Worm (Caenorhabditis elegans) whole organism, young adult: ENCODE results near the gene Y45F10C.1.
"Not testable (repeated sequence)": the region's sequence is repeated elsewhere in the genome, so short reads cannot be mapped to it uniquely, and the experiment has no call there.

ENCODE experiments used
- D2030.7 ChIP-seq: fragments of 200-800 bp; sonication (Bioruptor generic); IDR thresholded peaks from 2 replicates; pipeline ENCODE4 v1.3.6; 2022; ENCODE audit warnings: missing genetic modification reagents, missing genetic modification characterization, missing compliant biosample characterization
- F37B4.10 ChIP-seq: fragments of 200-800 bp; sonication (Bioruptor generic); IDR thresholded peaks from 2 replicates; pipeline ENCODE4 v1.3.6; 2022; ENCODE audit warnings: missing genetic modification characterization, missing compliant biosample characterization
- F52B5.7 ChIP-seq: sonication (generic microtip); optimal IDR thresholded peaks from 2 replicates; lab custom pipeline; 2016; ENCODE audit warnings: mild to moderate bottlenecking, missing genetic modification characterization, missing compliant biosample characterization
- F55B11.4 ChIP-seq: sonication (generic microtip); optimal IDR thresholded peaks from 2 replicates; lab custom pipeline; 2016; ENCODE audit warnings: missing compliant biosample characterization, missing genetic modification characterization, borderline replicate concordance; ENCODE audit not compliant: insufficient read depth
- T26A5.8 ChIP-seq: sonication (generic microtip); optimal IDR thresholded peaks from 2 replicates; lab custom pipeline; 2016; ENCODE audit warnings: missing genetic modification characterization, missing compliant biosample characterization
- akir-1 ChIP-seq: fragments of 200-800 bp; sonication (Bioruptor generic); optimal IDR thresholded peaks from 2 replicates; lab custom pipeline; 2018; ENCODE audit warnings: mild to moderate bottlenecking, missing genetic modification characterization, moderate library complexity, missing compliant biosample characterization
- attf-3 ChIP-seq: fragments of 200-800 bp; sonication (Bioruptor generic); conservative IDR thresholded peaks from 2 replicates; pipeline ENCODE4 v1.3.6; 2022; ENCODE audit warnings: missing genetic modification reagents, missing genetic modification characterization, missing compliant biosample characterization
- bed-1 ChIP-seq: fragments of 200-800 bp; sonication (Bioruptor generic); IDR thresholded peaks from 2 replicates; pipeline ENCODE4 v1.3.6; 2022; ENCODE audit warnings: missing genetic modification reagents, missing genetic modification characterization, missing compliant biosample characterization
- cebp-1 ChIP-seq, 2 experiments: fragments of 200-800 bp in 1 of 2; sonication (Bioruptor generic) in 1 of 2; sonication (generic microtip) in 1 of 2; IDR thresholded peaks in 1 of 2; optimal IDR thresholded peaks in 1 of 2; 2 replicates each; pipeline versions ENCODE4 v1.3.6 to Lab custom; 2017 to 2022; ENCODE audit warnings: missing compliant biosample characterization in 2 of 2, missing genetic modification characterization in 2 of 2, mild to moderate bottlenecking in 1 of 2, missing genetic modification reagents in 1 of 2, moderate library complexity in 1 of 2
- cebp-2 ChIP-seq: fragments of 200-800 bp; sonication (Bioruptor generic); IDR thresholded peaks from 2 replicates; pipeline ENCODE4 v1.3.6; 2022; ENCODE audit warnings: missing genetic modification characterization, missing compliant biosample characterization
- ceh-91 ChIP-seq: fragments of 200-800 bp; sonication (Bioruptor generic); IDR thresholded peaks from 2 replicates; pipeline ENCODE4 v1.3.6; 2022; ENCODE audit warnings: missing genetic modification reagents, missing genetic modification characterization, missing compliant biosample characterization
- die-1 ChIP-seq: sonication (generic microtip); optimal IDR thresholded peaks from 2 replicates; lab custom pipeline; 2016; ENCODE audit warnings: missing genotype, mild to moderate bottlenecking, missing genetic modification characterization, missing compliant biosample characterization
- dpl-1 ChIP-seq: fragments of 150-350 bp; optimal IDR thresholded peaks from 2 replicates; lab custom pipeline; 2014; ENCODE audit warnings: missing biosample characterization, missing genetic modification reagents, missing genetic modification characterization
- hlh-12 ChIP-seq: sonication (generic microtip); optimal IDR thresholded peaks from 2 replicates; lab custom pipeline; 2016; ENCODE audit warnings: missing genetic modification characterization, missing compliant biosample characterization
- hmg-1.2 ChIP-seq: fragments of 200-800 bp; sonication (Bioruptor generic); IDR thresholded peaks from 2 replicates; pipeline ENCODE4 v1.3.6; 2022; ENCODE audit warnings: missing genetic modification reagents, missing genetic modification characterization, missing compliant biosample characterization
- lag-1 ChIP-seq: fragments of 200-800 bp; sonication (Bioruptor generic); IDR thresholded peaks from 2 replicates; pipeline ENCODE4 v1.3.6; 2022; ENCODE audit warnings: missing genetic modification reagents, missing genetic modification characterization, missing compliant biosample characterization
- lin-35 ChIP-seq, 3 experiments: fragments of 150-350 bp in 2 of 3; sonication (generic microtip) in 1 of 3; optimal IDR thresholded peaks; 2 replicates each; lab custom pipeline; 2014 to 2018; ENCODE audit warnings: missing biosample characterization in 3 of 3, missing genetic modification characterization in 3 of 3, missing genetic modification reagents in 3 of 3
- lin-40 ChIP-seq: sonication (generic microtip); optimal IDR thresholded peaks from 2 replicates; lab custom pipeline; 2016; ENCODE audit warnings: missing genetic modification characterization, mild to moderate bottlenecking, missing compliant biosample characterization, missing genotype, missing genetic modification reagents
- lir-1 ChIP-seq: fragments of 200-800 bp; sonication (Bioruptor generic); conservative IDR thresholded peaks from 2 replicates; pipeline ENCODE4 v1.3.6; 2022; ENCODE audit warnings: missing genetic modification reagents, missing genetic modification characterization, missing compliant biosample characterization
- lsl-1 ChIP-seq: fragments of 200-800 bp; sonication (Bioruptor generic); optimal IDR thresholded peaks from 2 replicates; lab custom pipeline; 2018; ENCODE audit warnings: mild to moderate bottlenecking, missing genetic modification characterization, moderate library complexity, missing compliant biosample characterization
- madf-8 ChIP-seq: fragments of 200-800 bp; sonication (Bioruptor generic); conservative IDR thresholded peaks from 2 replicates; pipeline ENCODE4 v1.3.6; 2022; ENCODE audit warnings: missing genetic modification reagents, missing genetic modification characterization, missing compliant biosample characterization
- nfya-2 ChIP-seq: fragments of 200-800 bp; sonication (Bioruptor generic); IDR thresholded peaks from 2 replicates; pipeline ENCODE4 v1.3.6; 2022; ENCODE audit warnings: missing genetic modification reagents, missing genetic modification characterization, missing compliant biosample characterization
- nfyb-1 ChIP-seq: fragments of 200-800 bp; sonication (Bioruptor generic); IDR thresholded peaks from 2 replicates; pipeline ENCODE4 v1.3.6; 2022; ENCODE audit warnings: missing genetic modification reagents, missing genetic modification characterization, missing compliant biosample characterization
- nhr-120 ChIP-seq: fragments of 200-800 bp; sonication (Bioruptor generic); IDR thresholded peaks from 2 replicates; pipeline ENCODE4 v1.3.6; 2022; ENCODE audit warnings: missing genetic modification characterization, missing compliant biosample characterization
- rcor-1 ChIP-seq: fragments of 200-800 bp; sonication (Bioruptor generic); IDR thresholded peaks from 2 replicates; pipeline ENCODE4 v1.3.6; 2022; ENCODE audit warnings: missing genetic modification reagents, missing genetic modification characterization, missing compliant biosample characterization
- repo-1 ChIP-seq: sonication (generic microtip); optimal IDR thresholded peaks from 2 replicates; lab custom pipeline; 2017; ENCODE audit warnings: mild to moderate bottlenecking, missing genetic modification characterization, missing compliant biosample characterization
- rpc-1 ChIP-seq, 2 experiments: fragments of 150-350 bp in 1 of 2; sonication (generic microtip) in 1 of 2; optimal IDR thresholded peaks; 2 replicates each; lab custom pipeline; 2014 to 2018; ENCODE audit warnings: missing biosample characterization in 1 of 2, missing genetic modification characterization in 1 of 2, missing genetic modification reagents in 1 of 2, missing genotype in 1 of 2
- snpc-1.3 ChIP-seq: sonication (generic microtip); optimal IDR thresholded peaks from 2 replicates; lab custom pipeline; 2017; ENCODE audit warnings: missing genetic modification characterization, mild to moderate bottlenecking, missing compliant biosample characterization, antibody characterized with exemption, moderate library complexity, missing genotype, missing genetic modification reagents; ENCODE audit not compliant: insufficient read depth
- somi-1 ChIP-seq: fragments of 200-800 bp; sonication (Bioruptor generic); optimal IDR thresholded peaks from 2 replicates; lab custom pipeline; 2018; ENCODE audit warnings: mild to moderate bottlenecking, missing genetic modification characterization, missing compliant biosample characterization
- ztf-25 ChIP-seq: fragments of 200-800 bp; sonication (Bioruptor generic); IDR thresholded peaks from 2 replicates; pipeline ENCODE4 v1.3.6; 2022; ENCODE audit warnings: missing genetic modification reagents, missing genetic modification characterization, missing compliant biosample characterization
- ztf-26 ChIP-seq: sonication (generic microtip); optimal IDR thresholded peaks from 2 replicates; lab custom pipeline; 2017; ENCODE audit warnings: missing genetic modification characterization, missing compliant biosample characterization
- ztf-3 ChIP-seq: fragments of 200-800 bp; sonication (Bioruptor generic); optimal IDR thresholded peaks from 2 replicates; lab custom pipeline; 2018; ENCODE audit warnings: mild to moderate bottlenecking, missing genetic modification characterization, missing compliant biosample characterization

The Y45F10C.1 gene

ce11 chrIV:13652023-13652422 lies 7.3 kb downstream of the Y45F10C.1 start, which contains the start of gene Y45F10C.6:
TSS of gene Y45F10C.6 (plus strand) at chrIV:13652323.
- TF ChIP-seq ztf-3 (GFP tag; lab: Kevin White, UChicago); F37B4.10 (GFP tag; lab: Robert Waterston, UW); nfyb-1 (GFP tag; lab: Robert Waterston, UW): not testable (repeated sequence)

DNA sequence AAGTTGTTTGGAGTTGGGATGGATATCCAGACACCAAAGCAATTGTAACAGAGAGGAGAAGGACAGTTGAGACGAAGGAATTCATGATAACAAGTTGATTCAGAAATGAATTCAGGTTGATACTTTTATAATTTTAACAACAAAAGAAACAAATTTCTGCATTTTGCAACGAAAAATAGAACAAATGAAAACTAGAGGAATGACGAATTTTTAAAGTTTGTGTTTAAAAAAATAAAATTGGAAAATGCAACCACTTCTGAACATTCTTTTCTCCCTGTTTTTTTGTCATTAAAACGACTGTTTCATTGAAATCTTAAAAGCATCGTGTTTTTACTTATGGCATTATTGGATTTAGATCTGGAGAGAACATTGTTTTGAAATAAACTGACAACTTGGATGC lies 7.9 kb downstream of the Y45F10C.1 start, which contains the start of gene C08F11.12:
Gene C08F11.12, minus strand, starts transcription at position 101 of the 400 bp plus-strand sequence.
- TF ChIP-seq die-1 (tag; lab: Kevin White, UChicago); lin-40; nfya-2 (GFP tag; lab: Robert Waterston, UW): not testable (repeated sequence)

DNA sequence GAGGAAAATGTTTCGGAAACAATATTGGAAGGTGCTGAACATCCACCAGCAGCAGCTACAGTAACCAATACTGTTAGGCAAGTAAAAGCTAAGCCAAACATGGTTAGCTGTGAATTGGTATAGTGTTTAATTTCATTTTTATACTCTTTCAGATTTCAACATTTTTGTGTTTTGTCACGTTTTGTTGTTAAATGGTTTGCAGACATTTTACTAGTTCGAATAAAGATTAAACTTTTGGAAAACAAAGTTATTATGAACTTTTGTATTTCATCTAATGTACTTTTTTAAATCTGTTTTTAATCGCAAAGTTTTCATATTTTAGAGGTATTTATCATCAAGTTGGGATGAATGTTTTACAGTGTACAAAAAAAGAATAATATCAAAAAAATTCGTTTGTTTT lies 9.1 kb downstream of the Y45F10C.1 start, which contains the start of gene C08F11.17:
Gene C08F11.17, minus strand, starts transcription at position 101 of the 400 bp plus-strand sequence.
- no peak for TF ChIP-seq madf-8
- no peak for TF ChIP-seq T26A5.8 (tag; lab: Kevin White, UChicago)
- no peak for TF ChIP-seq F52B5.7
- no peak for TF ChIP-seq cebp-2 (GFP tag; lab: Robert Waterston, UW)
- TF ChIP-seq akir-1 (GFP tag; lab: Kevin White, UChicago) = no peak
- no peak for TF ChIP-seq dpl-1 (GFP tag; lab: Kevin White, UChicago)
- no peak for TF ChIP-seq ztf-3 (GFP tag; lab: Kevin White, UChicago)
- no peak for TF ChIP-seq rcor-1 (GFP tag; lab: Robert Waterston, UW)
- no peak for TF ChIP-seq ztf-25 (GFP tag; lab: Robert Waterston, UW)
- no peak for TF ChIP-seq hmg-1.2 (GFP tag; lab: Robert Waterston, UW)
- no peak for TF ChIP-seq ztf-26
- TF ChIP-seq bed-1 (GFP tag; lab: Robert Waterston, UW) = no peak
- no peak for TF ChIP-seq attf-3 (GFP tag; lab: Robert Waterston, UW)
- TF ChIP-seq repo-1 (tag; lab: Kevin White, UChicago) = no peak
- no peak for TF ChIP-seq cebp-1 (GFP tag; IDR thresholded peaks at IDR 0.05; lab: Robert Waterston, UW)
- TF ChIP-seq cebp-1 (tag; optimal IDR thresholded peaks at IDR 0.05; lab: Kevin White, UChicago) = no peak
- no peak for TF ChIP-seq hlh-12
- no peak for TF ChIP-seq lin-35 (GFP tag; optimal IDR thresholded peaks at IDR 0.05; lab: Kevin White, UChicago)
- TF ChIP-seq die-1 (tag; lab: Kevin White, UChicago) = no peak
- TF ChIP-seq, all 124 proteins: peak for 0

ce11 chrIV:13649126-13649525 lies 10.2 kb downstream of the Y45F10C.1 start, which contains the start of gene C08F11.10:
TSS of gene C08F11.10 (minus strand) at chrIV:13649226.
- no peak for TF ChIP-seq lag-1 (GFP tag; lab: Robert Waterston, UW)
- no peak for TF ChIP-seq nhr-120 (GFP tag; lab: Robert Waterston, UW)
- TF ChIP-seq ceh-91 (GFP tag; lab: Robert Waterston, UW) = no peak
- TF ChIP-seq lsl-1 (GFP tag; lab: Kevin White, UChicago) = no peak
- TF ChIP-seq snpc-1.3 = no peak
- no peak for TF ChIP-seq lir-1 (GFP tag; lab: Robert Waterston, UW)
- no peak for TF ChIP-seq F55B11.4
- no peak for TF ChIP-seq D2030.7 (GFP tag; lab: Robert Waterston, UW)
- TF ChIP-seq somi-1 (GFP tag; lab: Kevin White, UChicago) = no peak
- TF ChIP-seq rpc-1 (optimal IDR thresholded peaks at IDR 0.05; lab: Kevin White, UChicago) = no peak
- TF ChIP-seq rpc-1 (tag; optimal IDR thresholded peaks at IDR 0.05; lab: Kevin White, UChicago) = no peak
